Worm (Caenorhabditis elegans): ENCODE measurements around the gene sulp-5.

ce11 chrV:11897604-11898003, 17.8 kb downstream of the sulp-5 start:
- no peak for TF ChIP-seq ceh-16 (tag; optimal IDR thresholded peaks at IDR 0.05)
- TF ChIP-seq nhr-77 (tag; optimal IDR thresholded peaks at IDR 0.05), result no peak
- TF ChIP-seq Y55F3AM.14 (GFP tag; optimal IDR thresholded peaks at IDR 0.05), result no peak
- TF ChIP-seq sma-9 (GFP tag; optimal IDR thresholded peaks at IDR 0.05), result no peak
- TF ChIP-seq sma-9 (tag; optimal IDR thresholded peaks at IDR 0.05), result no peak
- TF ChIP-seq peb-1 (tag; optimal IDR thresholded peaks at IDR 0.05), result no peak
- TF ChIP-seq lin-13 (GFP tag; optimal IDR thresholded peaks at IDR 0.05), result no peak
- no peak for TF ChIP-seq elt-1 (tag; optimal IDR thresholded peaks at IDR 0.05)
- no peak for TF ChIP-seq crh-2 (tag; optimal IDR thresholded peaks at IDR 0.05)
- TF ChIP-seq mdl-1 (tag; optimal IDR thresholded peaks at IDR 0.05), result no peak
- no peak for TF ChIP-seq nhr-11 (tag; optimal IDR thresholded peaks at IDR 0.05)
- no peak for TF ChIP-seq nhr-12 (tag; optimal IDR thresholded peaks at IDR 0.05)
- no peak for TF ChIP-seq gmeb-1 (tag; optimal IDR thresholded peaks at IDR 0.05)
- no peak for TF ChIP-seq lsy-2 (tag; optimal IDR thresholded peaks at IDR 0.05)
